Worm (Caenorhabditis elegans): Measurements from ENCODE around the gene srg-1.

DNA sequence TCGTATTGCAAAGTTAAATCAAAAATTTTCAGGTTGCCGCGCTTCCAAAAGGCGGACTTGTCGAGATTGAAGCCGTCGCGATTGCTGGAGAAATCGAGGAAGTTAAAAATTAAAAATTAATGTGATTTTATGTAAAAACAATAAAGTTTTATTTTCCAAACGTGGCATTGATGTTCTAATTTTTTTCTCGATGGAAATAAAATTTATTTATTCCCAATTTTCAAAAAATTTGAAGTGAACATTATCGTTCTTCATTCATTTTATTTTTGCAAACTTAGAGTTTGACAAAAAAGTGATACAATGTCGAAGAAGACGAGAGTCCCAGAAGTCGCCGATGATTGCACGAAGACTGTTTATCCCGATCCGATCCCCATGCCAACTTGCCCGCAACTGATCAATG lies 49.2 kb downstream of the srg-1 start, which contains the start of gene C23G10.1:
- TF ChIP-seq lin-13 (tag; optimal IDR thresholded peaks at IDR 0.05) (no peak), zip-8 (tag; optimal IDR thresholded peaks at IDR 0.05) (no peak), elt-3 (tag; optimal IDR thresholded peaks at IDR 0.05) (no peak), mls-2 (tag; optimal IDR thresholded peaks at IDR 0.05) (no peak), snpc-4 (tag; optimal IDR thresholded peaks at IDR 0.05) (no peak), unc-39 (tag; optimal IDR thresholded peaks at IDR 0.05) (no peak), unc-62 (GFP tag; optimal IDR thresholded peaks at IDR 0.05) (no peak), blmp-1 (tag; optimal IDR thresholded peaks at IDR 0.05) (no peak), hlh-1 (tag; optimal IDR thresholded peaks at IDR 0.05) (no peak), lsy-2 (tag; optimal IDR thresholded peaks at IDR 0.05) (no peak)
